Fruit fly (Drosophila melanogaster): Measurements from ENCODE around the gene Nnf1b.
A peak's percentile ranks its signal among the peaks of the same experiment; 100 is the strongest.

DNA sequence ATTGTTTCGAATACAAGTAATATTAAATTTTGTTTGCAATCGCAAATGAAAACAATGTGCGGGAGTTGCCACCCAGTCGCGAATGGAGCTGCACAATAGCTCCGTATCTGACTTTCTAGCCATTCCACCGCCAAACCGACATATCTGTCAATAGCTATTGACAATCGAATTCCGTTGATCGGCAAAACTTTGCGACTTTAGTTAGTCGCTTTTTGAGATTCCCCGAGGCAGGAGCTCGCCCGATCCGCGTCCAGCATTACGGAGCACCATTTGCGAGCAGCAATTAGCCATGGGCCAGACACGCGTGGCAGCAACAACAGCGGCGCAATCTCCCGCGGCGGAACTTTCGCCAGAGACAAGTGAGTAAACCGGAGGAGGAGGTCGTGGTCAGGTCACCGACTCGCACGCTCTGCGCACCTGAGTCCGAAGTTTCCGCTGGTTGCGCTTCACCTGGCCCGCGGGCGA, 42.3 kb downstream of the Nnf1b start, which contains the start of the genes CG4291 and kraken:
- TF ChIP-seq wek (GFP tag; optimal IDR thresholded peaks at IDR 0.05) = no peak
- no peak for TF ChIP-seq cad (GFP tag; optimal IDR thresholded peaks at IDR 0.05)
- TF ChIP-seq CG10959 (GFP tag; IDR thresholded peaks at IDR 0.05) = 0 out of 2 replicates have a peak, but pooled peaks have one; percentile 38
- peak; percentile 51 for TF ChIP-seq CG8089 (GFP tag; optimal IDR thresholded peaks at IDR 0.05)
- no peak for TF ChIP-seq CG15011 (GFP tag; optimal IDR thresholded peaks at IDR 0.05)
- TF ChIP-seq ewg (GFP tag; optimal IDR thresholded peaks at IDR 0.05) = peak; percentile 31
- TF ChIP-seq CG13624 (GFP tag; optimal IDR thresholded peaks at IDR 0.05) = peak; percentile 71

Measured in whole organism, embryonic.